Worm (Caenorhabditis elegans): Measurements from ENCODE around the gene srz-100.

srz-100 gene

ce11 chrV:16728431-16728830 is 3.3 kb upstream of the srz-100 start, which contains the start of gene fbxa-127:
Gene fbxa-127 (plus strand): TSS chrV:16728731.
- TF ChIP-seq lir-1 (GFP tag; conservative IDR thresholded peaks at IDR 0.05) (no peak), K11D2.4 (GFP tag; IDR thresholded peaks at IDR 0.05) (no peak), bed-2 (GFP tag; IDR thresholded peaks at IDR 0.05) (no peak), B0019.2 (GFP tag; conservative IDR thresholded peaks at IDR 0.05) (no peak), ama-1 (optimal IDR thresholded peaks at IDR 0.05) (no peak), ama-1 (GFP tag; optimal IDR thresholded peaks at IDR 0.05) (no peak), F22D6.2 (tag; optimal IDR thresholded peaks at IDR 0.05) (no peak), bed-1 (GFP tag; IDR thresholded peaks at IDR 0.05) (no peak), somi-1 (GFP tag; optimal IDR thresholded peaks at IDR 0.05) (no peak), ZK185.1 (tag; optimal IDR thresholded peaks at IDR 0.05; ENCODE audit: poor library complexity, severe bottlenecking) (no peak), snpc-1.3 (tag; optimal IDR thresholded peaks at IDR 0.05; ENCODE audit: insufficient read depth) (no peak), T26A5.8 (tag; optimal IDR thresholded peaks at IDR 0.05) (no peak), C17E4.6 (GFP tag; IDR thresholded peaks at IDR 0.05) (no peak), Y53F4B.3 (GFP tag; IDR thresholded peaks at IDR 0.05) (no peak), dox-1 (GFP tag; IDR thresholded peaks at IDR 0.05) (no peak)

ce11 chrV:16729961-16730360 is 1.7 kb upstream of the srz-100 start, which contains the start of gene srz-99:
Gene srz-99 (plus strand): TSS chrV:16730261.
- no peak for TF ChIP-seq lin-40 (tag; optimal IDR thresholded peaks at IDR 0.05)

ce11 chrV:16733681-16734080 is 2.0 kb downstream of the srz-100 start, which contains the start of gene T25E12.16:
Gene T25E12.16 (minus strand): TSS chrV:16733781.
- TF ChIP-seq Y53G8AR.9 (GFP tag; conservative IDR thresholded peaks at IDR 0.05) (no peak), unc-62 (GFP tag; optimal IDR thresholded peaks at IDR 0.05) (no peak), attf-6 (GFP tag; IDR thresholded peaks at IDR 0.05) (no peak), lsy-27 (tag; optimal IDR thresholded peaks at IDR 0.05; ENCODE audit: borderline replicate concordance, insufficient read depth) (no peak), F57C9.4 (tag; optimal IDR thresholded peaks at IDR 0.05) (no peak), snpc-1.1 (tag; optimal IDR thresholded peaks at IDR 0.05; ENCODE audit: insufficient read depth) (no peak), attf-5 (GFP tag; optimal IDR thresholded peaks at IDR 0.05) (no peak), repo-1 (tag; optimal IDR thresholded peaks at IDR 0.05) (no peak), Y53F4B.3 (GFP tag; IDR thresholded peaks at IDR 0.05) (no peak), tlf-1 (GFP tag; optimal IDR thresholded peaks at IDR 0.05) (no peak), ets-4 (GFP tag; optimal IDR thresholded peaks at IDR 0.05) (no peak), zim-3 (tag; optimal IDR thresholded peaks at IDR 0.05) (no peak), F10E7.11 (tag; optimal IDR thresholded peaks at IDR 0.05) (no peak), C17E4.6 (GFP tag; IDR thresholded peaks at IDR 0.05) (no peak), chd-7 (tag; optimal IDR thresholded peaks at IDR 0.05) (no peak), hlh-26 (GFP tag; conservative IDR thresholded peaks at IDR 0.05) (no peak), nfyb-1 (GFP tag; IDR thresholded peaks at IDR 0.05) (no peak)

- TF ChIP-seq lin-35 (GFP tag; optimal IDR thresholded peaks at IDR 0.05) (no peak), sdz-38 (tag; optimal IDR thresholded peaks at IDR 0.05) (no peak), T07F8.4 (tag; optimal IDR thresholded peaks at IDR 0.05) (no peak), madf-8 (GFP tag; conservative IDR thresholded peaks at IDR 0.05) (no peak), ztf-18 (tag; optimal IDR thresholded peaks at IDR 0.05) (no peak), bed-1 (GFP tag; IDR thresholded peaks at IDR 0.05) (no peak), C06A6.2 (GFP tag; conservative IDR thresholded peaks at IDR 0.05) (no peak)
Measured at ce11 chrV:16735518-16735917, 3.8 kb downstream of the srz-100 start, which contains the start of the genes clec-38 and clec-34. Gene clec-38 (minus strand): TSS chrV:16735618. Gene clec-34 (plus strand): TSS chrV:16735765.

All from whole organism, young adult.